Fruit fly (Drosophila melanogaster): ENCODE measurements around the gene CG12693.

Gene CG12693

DNA sequence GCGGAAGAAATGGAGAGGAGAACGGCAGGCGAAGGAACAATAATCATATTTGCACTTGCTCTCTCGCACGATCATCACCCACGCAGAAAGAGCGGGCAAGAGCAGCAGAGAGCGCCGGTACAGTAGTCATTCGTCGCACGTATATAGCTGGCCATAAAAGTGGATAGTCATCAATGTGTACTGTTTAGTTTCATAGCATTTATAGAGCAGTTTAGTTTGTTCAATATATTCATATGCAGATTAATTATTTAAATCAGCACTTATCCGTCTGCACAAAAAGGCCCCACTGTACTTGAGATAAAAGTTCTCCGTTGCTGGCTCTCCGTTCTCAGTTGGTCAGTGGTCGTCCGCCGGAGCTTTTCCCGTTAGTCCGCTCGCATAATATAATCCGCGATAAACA, 4.5 kb downstream of the CG12693 start (continued):
- peak; percentile 94 for TF ChIP-seq CG18476 (GFP tag; optimal IDR thresholded peaks at IDR 0.05)
- TF ChIP-seq CG10959 (GFP tag; IDR thresholded peaks at IDR 0.05), result peak; percentile 95
- TF ChIP-seq CG4707 (GFP tag; optimal IDR thresholded peaks at IDR 0.05), result peak; percentile 89
- peak; percentile 97 for TF ChIP-seq CG31388 (GFP tag; optimal IDR thresholded peaks at IDR 0.05)
- peak; percentile 95 for TF ChIP-seq CG4282 (GFP tag; optimal IDR thresholded peaks at IDR 0.05)
- TF ChIP-seq CG1024 (GFP tag; IDR thresholded peaks at IDR 0.05), result peak; percentile 97
- peak; percentile 93 for TF ChIP-seq zen (tag; optimal IDR thresholded peaks at IDR 0.05)
- TF ChIP-seq Meics (GFP tag; optimal IDR thresholded peaks at IDR 0.05), result peak; percentile 98
- peak; percentile 99 for TF ChIP-seq ci (GFP tag; IDR thresholded peaks at IDR 0.05)
- peak; percentile 63 for TF ChIP-seq CG2116 (GFP tag; optimal IDR thresholded peaks at IDR 0.05)
- TF ChIP-seq cwo (GFP tag; optimal IDR thresholded peaks at IDR 0.05), result peak; percentile 97
- peak; percentile 73 for TF ChIP-seq grn (GFP tag; optimal IDR thresholded peaks at IDR 0.05)
- TF ChIP-seq CG9932 (GFP tag; IDR thresholded peaks at IDR 0.05), result peak; percentile 100
- peak in 1 of 2 experiments; percentile 86 for TF ChIP-seq Dfd (GFP tag; optimal IDR thresholded peaks at IDR 0.05)
- peak; percentile 96 for TF ChIP-seq CG4854 (GFP tag; optimal IDR thresholded peaks at IDR 0.05)
- TF ChIP-seq CG6254 (GFP tag; optimal IDR thresholded peaks at IDR 0.05), result peak; percentile 91
- peak; percentile 99 for TF ChIP-seq CG7839 (tag; optimal IDR thresholded peaks at IDR 0.05)
- peak; percentile 93 for TF ChIP-seq Sox100B (GFP tag; optimal IDR thresholded peaks at IDR 0.05)
- no peak for TF ChIP-seq Bgb (GFP tag; IDR thresholded peaks at IDR 0.05; ENCODE audit: partially characterized antibody)
- TF ChIP-seq CG6272 (GFP tag; IDR thresholded peaks at IDR 0.05), result peak; percentile 99
- peak; percentile 97 for TF ChIP-seq az2 (GFP tag; optimal IDR thresholded peaks at IDR 0.05)
- peak; percentile 96 for TF ChIP-seq scrt (GFP tag; optimal IDR thresholded peaks at IDR 0.05)
- TF ChIP-seq en (GFP tag; optimal IDR thresholded peaks at IDR 0.05), result peak; percentile 95
- TF ChIP-seq Dll (GFP tag; IDR thresholded peaks at IDR 0.05; ENCODE audit: partially characterized antibody), result no peak
- TF ChIP-seq caup (GFP tag; optimal IDR thresholded peaks at IDR 0.05; ENCODE audit: severe bottlenecking), result peak; percentile 99
- TF ChIP-seq fd64A (GFP tag; optimal IDR thresholded peaks at IDR 0.05), result peak; percentile 91
- TF ChIP-seq Ravus (GFP tag; IDR thresholded peaks at IDR 0.05), result peak; percentile 99
- peak; percentile 35 for TF ChIP-seq gfzf (GFP tag; optimal IDR thresholded peaks at IDR 0.05)
- peak; percentile 97 for TF ChIP-seq Hr51 (GFP tag; optimal IDR thresholded peaks at IDR 0.05)
- peak; percentile 98 for TF ChIP-seq Hand (GFP tag; optimal IDR thresholded peaks at IDR 0.05)
- TF ChIP-seq chn (GFP tag; optimal IDR thresholded peaks at IDR 0.05), result peak; percentile 96
- no peak for TF ChIP-seq pita (GFP tag; optimal IDR thresholded peaks at IDR 0.05)
- TF ChIP-seq odd (GFP tag; optimal IDR thresholded peaks at IDR 0.05), result peak; percentile 96
- TF ChIP-seq D19A (tag; optimal IDR thresholded peaks at IDR 0.05), result peak; percentile 92
- TF ChIP-seq nerfin-1 (tag; optimal IDR thresholded peaks at IDR 0.05), result peak; percentile 93
- peak; percentile 94 for TF ChIP-seq btn (GFP tag; optimal IDR thresholded peaks at IDR 0.05)
- peak; percentile 92 for TF ChIP-seq tup (GFP tag; optimal IDR thresholded peaks at IDR 0.05)
- TF ChIP-seq Sry-δ (GFP tag; optimal IDR thresholded peaks at IDR 0.05), result peak; percentile 75
- TF ChIP-seq pan (optimal IDR thresholded peaks at IDR 0.05), result no peak
- peak in 1 of 2 experiments; percentile 99 for TF ChIP-seq pan (GFP tag; optimal IDR thresholded peaks at IDR 0.05 in 1 of 2, IDR thresholded peaks at IDR 0.05 in 1 of 2)
- peak; percentile 73 for TF ChIP-seq z (GFP tag; IDR thresholded peaks at IDR 0.05)
- no peak for TF ChIP-seq CG14860 (GFP tag; IDR thresholded peaks at IDR 0.05; ENCODE audit: partially characterized antibody)
- TF ChIP-seq CG10654 (GFP tag; optimal IDR thresholded peaks at IDR 0.05), result peak; percentile 97
- TF ChIP-seq lbe (GFP tag; optimal IDR thresholded peaks at IDR 0.05), result peak; percentile 98
- TF ChIP-seq CG10543 (GFP tag; optimal IDR thresholded peaks at IDR 0.05), result peak; percentile 99
- TF ChIP-seq danr (GFP tag; IDR thresholded peaks at IDR 0.05), result peak; percentile 98
- peak; percentile 58 for TF ChIP-seq CG13287 (GFP tag; IDR thresholded peaks at IDR 0.05; ENCODE audit: partially characterized antibody)
- peak; percentile 99 for TF ChIP-seq CG32772 (GFP tag; IDR thresholded peaks at IDR 0.05)
- no peak for TF ChIP-seq cad (GFP tag; optimal IDR thresholded peaks at IDR 0.05)
- no peak for TF ChIP-seq usp (GFP tag; optimal IDR thresholded peaks at IDR 0.05)
- no peak for TF ChIP-seq Sin3A (optimal IDR thresholded peaks at IDR 0.05)
